Fruit fly (Drosophila melanogaster): ENCODE data around the gene Blos2.

Gene Blos2

dm6 chr3L:11047877-11048276, 13.5 kb upstream of the Blos2 start (continued):
- TF ChIP-seq CG17829 (tag; optimal IDR thresholded peaks at IDR 0.05), result peak; percentile 82
- TF ChIP-seq ac (GFP tag; optimal IDR thresholded peaks at IDR 0.05), result peak; percentile 44
- no peak for TF ChIP-seq BEAF-32 (GFP tag; optimal IDR thresholded peaks at IDR 0.05)
- no peak for TF ChIP-seq Scr (GFP tag; IDR thresholded peaks at IDR 0.05; ENCODE audit: partially characterized antibody)
- TF ChIP-seq CG18619 (GFP tag; optimal IDR thresholded peaks at IDR 0.05), result peak; percentile 73
- TF ChIP-seq Bgb (GFP tag; IDR thresholded peaks at IDR 0.05; ENCODE audit: partially characterized antibody), result peak; percentile 28; the same call in 1 of the 2 replicates
- TF ChIP-seq nerfin-2 (GFP tag; IDR thresholded peaks at IDR 0.05; ENCODE audit: partially characterized antibody), result peak; percentile 38; the same call in 1 of the 2 replicates
- peak; percentile 72 for TF ChIP-seq CG17361 (GFP tag; IDR thresholded peaks at IDR 0.05)
- TF ChIP-seq CG11093 (GFP tag; IDR thresholded peaks at IDR 0.05), result peak; percentile 50; the same call in 2 of the 3 replicates
- TF ChIP-seq CG34224 (GFP tag; IDR thresholded peaks at IDR 0.05; ENCODE audit: partially characterized antibody), result no peak
- TF ChIP-seq CG7357 (GFP tag; IDR thresholded peaks at IDR 0.05), result peak; percentile 57; the same call in 2 of the 3 replicates
- TF ChIP-seq Drgx (GFP tag; IDR thresholded peaks at IDR 0.05), result peak; percentile 40; the same call in 1 of the 2 replicates
- peak; percentile 68 for TF ChIP-seq gsb (GFP tag; IDR thresholded peaks at IDR 0.05)
- peak; percentile 87 for TF ChIP-seq slbo (GFP tag; IDR thresholded peaks at IDR 0.05)
- TF ChIP-seq CG11695 (GFP tag; IDR thresholded peaks at IDR 0.05), result no peak
- TF ChIP-seq kay (GFP tag; optimal IDR thresholded peaks at IDR 0.05), result peak; percentile 49
- TF ChIP-seq E2f1 (GFP tag; IDR thresholded peaks at IDR 0.05), result peak; percentile 63
- TF ChIP-seq ttk (GFP tag; IDR thresholded peaks at IDR 0.05), result peak; percentile 42; the same call in 1 of the 2 replicates
- TF ChIP-seq unpg (GFP tag; optimal IDR thresholded peaks at IDR 0.05), result peak; percentile 66
- TF ChIP-seq mam (GFP tag; optimal IDR thresholded peaks at IDR 0.05), result peak; percentile 64
- peak; percentile 72 for TF ChIP-seq Lhr (GFP tag; optimal IDR thresholded peaks at IDR 0.05)
- TF ChIP-seq seq (GFP tag; IDR thresholded peaks at IDR 0.05), result 0 out of 2 replicates have a peak, but pooled peaks have one; percentile 52
- peak; percentile 24 for TF ChIP-seq BtbVII (GFP tag; optimal IDR thresholded peaks at IDR 0.05)
- peak; percentile 48 for TF ChIP-seq CG15514 (GFP tag; optimal IDR thresholded peaks at IDR 0.05)
- peak; percentile 52; the same call in 1 of the 2 replicates for TF ChIP-seq CG4730 (GFP tag; IDR thresholded peaks at IDR 0.05)
- TF ChIP-seq gem (tag; optimal IDR thresholded peaks at IDR 0.05), result peak; percentile 62
- TF ChIP-seq HmgZ (tag; optimal IDR thresholded peaks at IDR 0.05), result peak; percentile 86
- peak; percentile 55 for TF ChIP-seq CG2202 (tag; optimal IDR thresholded peaks at IDR 0.05)
- no peak for TF ChIP-seq fru (optimal IDR thresholded peaks at IDR 0.05)
- TF ChIP-seq corto (GFP tag; optimal IDR thresholded peaks at IDR 0.05), result no peak
- peak; percentile 50; the same call in 1 of the 2 replicates for TF ChIP-seq CG43689 (GFP tag; IDR thresholded peaks at IDR 0.05)
- peak; percentile 69 for TF ChIP-seq CG3065 (GFP tag; optimal IDR thresholded peaks at IDR 0.05)
- no peak for TF ChIP-seq gfzf (GFP tag; optimal IDR thresholded peaks at IDR 0.05)
- TF ChIP-seq Dip3 (GFP tag; optimal IDR thresholded peaks at IDR 0.05), result no peak
- no peak for TF ChIP-seq Dll (GFP tag; IDR thresholded peaks at IDR 0.05; ENCODE audit: partially characterized antibody)
- peak; percentile 73 for TF ChIP-seq sisA (GFP tag; IDR thresholded peaks at IDR 0.05)
- peak; percentile 45 for TF ChIP-seq CG34376 (GFP tag; optimal IDR thresholded peaks at IDR 0.05)
- TF ChIP-seq CG2889 (GFP tag; IDR thresholded peaks at IDR 0.05), result no peak
- TF ChIP-seq tll (GFP tag; optimal IDR thresholded peaks at IDR 0.05), result no peak
- no peak for TF ChIP-seq Bteb2 (GFP tag; optimal IDR thresholded peaks at IDR 0.05)
- TF ChIP-seq ATbp (GFP tag; optimal IDR thresholded peaks at IDR 0.05), result peak; percentile 65
- peak; percentile 74 for TF ChIP-seq HLH3B (GFP tag; IDR thresholded peaks at IDR 0.05)
- TF ChIP-seq klu (GFP tag; IDR thresholded peaks at IDR 0.05), result no peak
- peak; percentile 54 for TF ChIP-seq Six4 (GFP tag; optimal IDR thresholded peaks at IDR 0.05)
- TF ChIP-seq ftz-f1 (GFP tag; optimal IDR thresholded peaks at IDR 0.05), result peak; percentile 41
- TF ChIP-seq sna (GFP tag; IDR thresholded peaks at IDR 0.05; ENCODE audit: partially characterized antibody), result no peak
- no peak for TF ChIP-seq Dref (GFP tag; IDR thresholded peaks at IDR 0.05)
- no peak for TF ChIP-seq gt (GFP tag; IDR thresholded peaks at IDR 0.05)
- peak; percentile 45; the same call in 1 of the 2 replicates for TF ChIP-seq ap (GFP tag; IDR thresholded peaks at IDR 0.05)
- TF ChIP-seq lilli (GFP tag; optimal IDR thresholded peaks at IDR 0.05), result peak; percentile 69
- peak; percentile 46 for TF ChIP-seq CG6854 (GFP tag; optimal IDR thresholded peaks at IDR 0.05)
